Fruit fly (Drosophila melanogaster) whole organism, wandering third instar larva: ENCODE measurements around the gene witty.

Experiments
- Dfd ChIP-seq: fragments of >200 bp; optimal IDR thresholded peaks from 2 replicates; lab custom pipeline; 2017; ENCODE audit warnings: missing biosample characterization, missing genetic modification characterization
- HLH106 ChIP-seq: fragments of 200-800 bp; optimal IDR thresholded peaks from 3 replicates; lab custom pipeline; 2019; ENCODE audit warnings: missing biosample characterization, mild to moderate bottlenecking, missing genetic modification characterization, moderate library complexity
- Myc ChIP-seq: fragments of >200 bp; optimal IDR thresholded peaks from 2 replicates; lab custom pipeline; 2017
- Sp1 ChIP-seq: fragments of 200-800 bp; sonication (Bioruptor generic); optimal IDR thresholded peaks from 3 replicates; lab custom pipeline; 2019; ENCODE audit warnings: missing biosample characterization, mild to moderate bottlenecking, missing genetic modification characterization, moderate library complexity
- Vsx2 ChIP-seq: fragments of 200-300, 225-300 bp; sonication (Bioruptor generic); optimal IDR thresholded peaks from 2 replicates; lab custom pipeline; 2018; ENCODE audit warnings: missing biosample characterization, missing genetic modification characterization; ENCODE audit not compliant: partially characterized antibody
- brk ChIP-seq: fragments of 200-800 bp; sonication (Bioruptor generic); optimal IDR thresholded peaks from 2 replicates; lab custom pipeline; 2016; ENCODE audit warnings: missing biosample characterization, mild to moderate bottlenecking, missing genetic modification characterization
- foxo ChIP-seq, 2 experiments: fragments of 200-800 bp; sonication (Bioruptor generic); optimal IDR thresholded peaks; 2 replicates in 1 of 2; 3 replicates in 1 of 2; lab custom pipeline; 2016 to 2017; ENCODE audit warnings: missing biosample characterization in 2 of 2, missing genetic modification characterization in 2 of 2
- lola ChIP-seq: fragments of >200 bp; optimal IDR thresholded peaks from 2 replicates; lab custom pipeline; 2017; ENCODE audit warnings: missing biosample characterization, missing genetic modification characterization
- pan ChIP-seq: fragments of >200 bp; optimal IDR thresholded peaks from 2 replicates; lab custom pipeline; 2017
- psq ChIP-seq: fragments of 200-800 bp; sonication (Bioruptor generic); optimal IDR thresholded peaks from 3 replicates; lab custom pipeline; 2017; ENCODE audit warnings: missing biosample characterization, mild to moderate bottlenecking, missing genetic modification characterization, moderate library complexity
- sage ChIP-seq: fragments of 200-800 bp; sonication (Bioruptor generic); optimal IDR thresholded peaks from 2 replicates; lab custom pipeline; 2016; ENCODE audit warnings: missing biosample characterization, mild to moderate bottlenecking, missing genetic modification characterization
- sv ChIP-seq: fragments of 200-800 bp; sonication (Bioruptor generic); optimal IDR thresholded peaks from 3 replicates; lab custom pipeline; 2016; ENCODE audit warnings: missing biosample characterization, missing genetic modification characterization
- tai ChIP-seq: sonication (Bioruptor generic); optimal IDR thresholded peaks from 2 replicates; lab custom pipeline; 2016; ENCODE audit warnings: missing biosample characterization, missing genetic modification characterization
- usp ChIP-seq: fragments of >200 bp; optimal IDR thresholded peaks from 2 replicates; lab custom pipeline; 2017; ENCODE audit warnings: missing biosample characterization, missing genetic modification characterization

dm6 chr2L:8370364-8371326, 32.6 kb downstream of the witty start, which contains the start of gene CG17292:
- TF ChIP-seq Sp1 (no peak), Vsx2 (GFP tag; lab: Kevin White, UChicago) (peak; percentile 98), Myc (lab: Kevin White, UChicago) (no peak), psq (GFP tag; lab: Kevin White, UChicago) (no peak), sage (GFP tag; lab: Kevin White, UChicago) (no peak), HLH106 (tag; lab: Kevin White, UChicago) (no peak), foxo (GFP tag; optimal IDR thresholded peaks at IDR 0.05; lab: Kevin White, UChicago) (peak in 1 of 2 experiments; percentile 17), Dfd (GFP tag; lab: Kevin White, UChicago) (no peak), sv (GFP tag; lab: Kevin White, UChicago) (no peak), lola (no peak), usp (GFP tag; lab: Kevin White, UChicago) (no peak), tai (no peak), brk (GFP tag; lab: Kevin White, UChicago) (no peak), pan (lab: Kevin White, UChicago) (no peak)
